Worm (Caenorhabditis elegans) whole organism, early embryonic: ENCODE results near the gene lact-4.

Experiments
- ceh-13 ChIP-seq: fragments of 200-800 bp; sonication (Bioruptor generic); optimal IDR thresholded peaks from 2 replicates; lab custom pipeline; 2018; ENCODE audit warnings: mild to moderate bottlenecking, missing genetic modification characterization, missing compliant biosample characterization
- hmg-4 ChIP-seq: fragments of 200-800 bp; sonication (Bioruptor generic); optimal IDR thresholded peaks from 2 replicates; lab custom pipeline; 2018; ENCODE audit warnings: mild to moderate bottlenecking, missing genetic modification characterization, missing compliant biosample characterization

DNA sequence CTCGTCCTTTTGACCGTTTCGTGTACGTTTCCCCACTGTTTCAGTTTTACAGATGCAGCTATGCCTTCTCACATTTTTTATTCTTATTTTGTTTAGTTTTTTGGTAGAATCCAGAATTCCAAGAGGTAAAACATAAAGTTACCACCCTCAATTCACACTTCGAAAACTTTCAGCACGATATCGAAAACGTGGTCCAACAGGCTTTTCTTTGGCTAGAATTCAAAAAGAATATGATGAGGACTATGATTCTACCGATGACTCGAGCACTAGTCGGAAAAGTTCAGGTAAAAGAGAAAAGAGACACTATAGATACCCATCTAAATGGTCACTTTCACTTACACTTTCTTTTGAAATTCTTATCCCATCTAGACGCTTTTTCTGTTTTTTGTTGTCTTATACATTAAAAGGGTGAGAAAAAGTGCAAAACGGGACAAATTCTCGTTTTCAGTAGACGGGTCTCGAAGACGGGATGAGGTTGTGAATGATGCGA is 14.0 kb upstream of the lact-4 start, which contains the start of gene M05D6.9:
- TF ChIP-seq ceh-13 (GFP tag; lab: Kevin White, UChicago) (no peak), hmg-4 (GFP tag; lab: Kevin White, UChicago) (no peak)
